Worm (Caenorhabditis elegans): ENCODE results near the gene Y39A1A.3.

The Y39A1A.3 gene

DNA sequence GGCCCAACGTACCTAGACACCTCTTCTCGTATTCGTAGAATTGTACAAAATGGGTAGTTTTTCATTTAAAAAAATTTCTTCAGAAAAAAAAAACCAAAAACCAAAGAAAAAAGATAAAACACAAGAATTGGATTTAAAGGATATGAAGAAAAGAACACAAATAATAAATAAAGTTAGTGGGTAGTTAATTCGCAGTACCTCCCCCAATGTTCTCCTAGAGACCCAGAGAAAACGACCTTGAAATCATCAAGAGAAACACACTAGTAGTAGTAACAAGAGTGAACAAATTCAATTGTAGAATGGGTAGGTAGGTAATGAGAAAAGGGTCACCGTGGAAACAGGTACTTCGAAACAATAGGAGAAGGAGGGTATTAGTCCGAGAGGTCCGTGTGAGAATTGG, 18.5 kb downstream of the Y39A1A.3 start:
- TF ChIP-seq cog-1 (tag; optimal IDR thresholded peaks at IDR 0.05) = no peak
- no peak for TF ChIP-seq T22C8.4 (GFP tag; IDR thresholded peaks at IDR 0.05)
- TF ChIP-seq tab-1 (GFP tag; IDR thresholded peaks at IDR 0.05) = no peak
- TF ChIP-seq ztf-23 (GFP tag; IDR thresholded peaks at IDR 0.05) = no peak
- TF ChIP-seq med-1 (GFP tag; optimal IDR thresholded peaks at IDR 0.05; ENCODE audit: insufficient read depth) = no peak
- no peak for TF ChIP-seq ztf-29 (GFP tag; IDR thresholded peaks at IDR 0.05)
- TF ChIP-seq klf-2 (GFP tag; conservative IDR thresholded peaks at IDR 0.05) = no peak
- no peak for TF ChIP-seq ref-1 (GFP tag; conservative IDR thresholded peaks at IDR 0.05)
- no peak for TF ChIP-seq flt-1 (GFP tag; IDR thresholded peaks at IDR 0.05)

DNA sequence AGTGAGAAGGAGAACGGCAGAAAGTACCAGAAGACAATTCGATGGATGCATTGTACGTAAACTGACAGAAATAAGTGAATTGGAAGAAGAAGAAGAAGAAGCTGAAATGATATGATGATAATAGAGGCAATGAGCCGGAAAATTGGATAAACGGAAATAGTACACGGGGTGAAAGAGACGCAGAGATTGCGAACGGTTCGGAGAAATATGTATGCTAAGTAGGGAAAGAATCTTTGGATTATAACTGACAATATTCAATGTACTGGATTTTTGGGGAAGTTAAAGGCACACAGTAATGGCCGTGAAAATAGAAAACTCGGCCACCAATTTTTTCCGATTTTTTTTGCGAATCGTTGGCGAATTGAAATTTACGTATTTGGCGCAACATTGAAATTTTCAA, 21.0 kb downstream of the Y39A1A.3 start, which contains the start of gene Y45F3A.4:
Gene Y45F3A.4, minus strand, starts transcription at position 101 of the 400 bp plus-strand sequence.
- no peak for TF ChIP-seq flt-1 (GFP tag; IDR thresholded peaks at IDR 0.05)

DNA sequence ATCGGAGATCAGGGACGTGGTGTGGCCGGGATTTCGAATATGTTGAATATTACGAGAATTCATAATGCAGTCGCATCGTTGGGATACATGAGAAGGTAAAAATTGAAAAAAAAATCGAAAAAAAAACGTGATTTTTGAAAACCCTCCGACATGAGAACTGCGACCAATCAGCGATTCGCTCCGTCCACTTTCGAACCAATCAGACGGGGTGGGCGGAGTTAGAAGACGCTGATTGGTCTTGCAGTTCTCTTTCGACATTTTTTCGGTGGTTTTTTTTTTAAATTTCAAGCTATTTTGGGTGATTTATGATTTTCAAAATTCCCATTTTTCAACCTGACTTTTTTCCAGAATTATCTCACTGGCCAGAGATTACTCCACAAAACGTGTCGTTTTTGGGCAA, 27.0 kb downstream of the Y39A1A.3 start:
- no peak for TF ChIP-seq ztf-29 (GFP tag; IDR thresholded peaks at IDR 0.05)
- TF ChIP-seq flt-1 (GFP tag; IDR thresholded peaks at IDR 0.05) = no peak
- no peak for TF ChIP-seq klf-2 (GFP tag; conservative IDR thresholded peaks at IDR 0.05)
- no peak for TF ChIP-seq ztf-23 (GFP tag; IDR thresholded peaks at IDR 0.05)
- no peak for TF ChIP-seq med-1 (GFP tag; optimal IDR thresholded peaks at IDR 0.05; ENCODE audit: insufficient read depth)
- no peak for TF ChIP-seq cog-1 (tag; optimal IDR thresholded peaks at IDR 0.05)
- no peak for TF ChIP-seq T22C8.4 (GFP tag; IDR thresholded peaks at IDR 0.05)
- TF ChIP-seq tab-1 (GFP tag; IDR thresholded peaks at IDR 0.05) = no peak
- TF ChIP-seq ref-1 (GFP tag; conservative IDR thresholded peaks at IDR 0.05) = no peak

DNA sequence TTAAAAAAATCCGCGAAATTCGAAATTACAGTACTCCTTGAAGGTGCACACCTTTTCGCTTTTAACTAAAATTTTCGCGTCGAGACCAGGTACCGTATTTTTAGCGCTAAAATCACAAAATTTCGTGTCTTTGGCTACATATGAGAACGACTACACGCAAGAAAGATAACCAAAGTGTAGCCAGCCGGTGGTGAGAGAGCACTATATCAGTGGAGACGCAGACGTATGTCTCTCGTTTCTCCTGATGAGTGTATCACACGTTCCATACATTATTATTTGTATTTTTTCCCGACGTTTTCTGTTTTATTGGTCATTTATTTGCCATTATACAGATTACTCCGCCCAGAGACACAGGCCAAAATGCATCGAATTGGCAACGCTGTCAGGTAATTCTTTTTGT, 30.4 kb downstream of the Y39A1A.3 start, which contains the start of gene acdh-11:
Gene acdh-11, plus strand, starts transcription at position 333 of the 400 bp plus-strand sequence.
- TF ChIP-seq ref-1 (GFP tag; conservative IDR thresholded peaks at IDR 0.05) (no peak), tab-1 (GFP tag; IDR thresholded peaks at IDR 0.05) (no peak), cog-1 (tag; optimal IDR thresholded peaks at IDR 0.05) (no peak), med-1 (GFP tag; optimal IDR thresholded peaks at IDR 0.05; ENCODE audit: insufficient read depth) (no peak), ztf-29 (GFP tag; IDR thresholded peaks at IDR 0.05) (no peak), flt-1 (GFP tag; IDR thresholded peaks at IDR 0.05) (no peak), T22C8.4 (GFP tag; IDR thresholded peaks at IDR 0.05) (no peak), klf-2 (GFP tag; conservative IDR thresholded peaks at IDR 0.05) (no peak), ztf-23 (GFP tag; IDR thresholded peaks at IDR 0.05) (no peak)

DNA sequence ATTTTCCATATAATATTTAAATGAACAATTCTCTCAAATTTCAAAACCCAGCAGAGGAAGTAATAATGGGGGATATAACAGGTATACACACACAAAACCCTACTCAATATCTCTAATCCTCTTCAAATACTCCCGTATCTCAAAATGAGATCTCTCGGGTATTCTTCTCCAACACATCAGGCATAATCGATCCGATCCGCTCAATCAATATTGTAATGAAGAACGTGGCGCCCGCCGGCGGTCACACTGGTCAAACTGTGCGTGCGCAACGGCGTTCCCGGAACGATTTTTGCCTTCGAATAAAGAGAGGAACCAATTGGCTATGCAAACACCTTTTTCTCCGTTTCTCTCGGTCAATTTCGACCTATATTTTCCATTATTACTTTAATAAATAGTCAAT, 33.7 kb downstream of the Y39A1A.3 start:
- no peak for TF ChIP-seq flt-1 (GFP tag; IDR thresholded peaks at IDR 0.05)
- no peak for TF ChIP-seq med-1 (GFP tag; optimal IDR thresholded peaks at IDR 0.05; ENCODE audit: insufficient read depth)
- peak; percentile 70 for TF ChIP-seq T22C8.4 (GFP tag; IDR thresholded peaks at IDR 0.05)

DNA sequence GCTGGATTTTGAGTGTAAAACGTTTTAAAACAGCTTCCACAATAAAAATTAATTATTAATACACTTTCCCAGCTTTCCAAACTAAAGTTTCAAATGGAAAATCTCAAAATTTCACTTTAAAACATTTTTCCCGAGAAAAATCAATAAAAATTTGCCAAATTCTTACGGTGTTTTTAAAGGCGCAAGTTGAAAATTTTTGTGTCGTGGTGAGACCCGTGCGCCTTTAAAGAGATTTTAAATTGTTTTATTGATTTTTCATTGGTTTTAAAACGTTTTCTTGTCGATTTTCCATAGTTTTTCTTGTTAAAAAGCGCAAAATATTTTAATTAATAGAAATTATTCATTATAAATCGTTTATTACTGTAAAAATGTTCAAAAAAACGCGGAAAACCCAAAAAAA, 34.4 kb downstream of the Y39A1A.3 start, which contains the start of gene Y45F3A.1:
Gene Y45F3A.1, minus strand, starts transcription at position 12 of the 400 bp plus-strand sequence.
- TF ChIP-seq flt-1 (GFP tag; IDR thresholded peaks at IDR 0.05) = no peak
- no peak for TF ChIP-seq ztf-23 (GFP tag; IDR thresholded peaks at IDR 0.05)
- TF ChIP-seq T22C8.4 (GFP tag; IDR thresholded peaks at IDR 0.05) = no peak
- TF ChIP-seq cog-1 (tag; optimal IDR thresholded peaks at IDR 0.05) = no peak
- no peak for TF ChIP-seq tab-1 (GFP tag; IDR thresholded peaks at IDR 0.05)
- TF ChIP-seq ref-1 (GFP tag; conservative IDR thresholded peaks at IDR 0.05) = no peak
- no peak for TF ChIP-seq klf-2 (GFP tag; conservative IDR thresholded peaks at IDR 0.05)
- TF ChIP-seq med-1 (GFP tag; optimal IDR thresholded peaks at IDR 0.05; ENCODE audit: insufficient read depth) = no peak
- no peak for TF ChIP-seq ztf-29 (GFP tag; IDR thresholded peaks at IDR 0.05)

DNA sequence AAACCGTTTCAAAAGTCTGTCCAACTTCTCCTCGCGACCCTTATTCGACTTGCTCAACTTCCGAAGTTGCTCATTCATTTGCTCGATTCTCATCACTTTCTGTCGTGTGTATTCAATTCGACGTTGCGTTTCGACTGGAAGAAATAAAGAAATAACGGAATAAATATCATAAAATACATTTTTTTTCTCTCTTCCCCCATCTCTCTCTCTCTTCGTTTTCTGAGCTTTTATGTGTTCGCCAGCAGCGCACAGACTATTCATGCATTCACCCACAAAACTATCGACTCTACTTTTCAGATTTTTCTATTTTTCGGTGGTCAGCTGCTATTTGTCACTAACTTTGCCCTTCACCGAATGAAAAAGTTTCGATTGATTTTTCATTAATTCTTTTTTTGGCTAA, 36.0 kb downstream of the Y39A1A.3 start, which contains the start of gene rab-30:
Gene rab-30, plus strand, starts transcription at position 301 of the 400 bp plus-strand sequence.
- no peak for TF ChIP-seq T22C8.4 (GFP tag; IDR thresholded peaks at IDR 0.05)
- no peak for TF ChIP-seq cog-1 (tag; optimal IDR thresholded peaks at IDR 0.05)
- TF ChIP-seq ztf-23 (GFP tag; IDR thresholded peaks at IDR 0.05) = no peak

DNA sequence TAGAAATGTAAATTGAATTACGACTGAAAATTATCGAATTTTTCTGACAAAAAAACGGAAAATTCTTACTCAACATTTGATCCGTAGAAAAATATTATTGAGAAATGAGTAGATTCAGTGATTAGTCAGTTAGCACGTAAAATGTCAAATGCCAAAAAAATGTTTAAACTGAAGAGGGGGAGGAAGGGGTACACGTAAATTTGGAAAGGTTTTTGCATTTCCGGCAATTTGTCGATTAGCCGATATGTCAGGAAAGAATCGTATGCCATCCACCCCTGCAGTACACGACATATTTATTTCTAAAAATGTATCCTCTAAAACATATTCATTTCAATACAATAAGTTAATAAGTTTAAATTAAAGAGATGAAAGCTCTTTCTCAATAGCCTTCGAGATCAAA, 38.4 kb downstream of the Y39A1A.3 start, which contains the start of gene T21C12.4:
Gene T21C12.4, minus strand, starts transcription at position 101 of the 400 bp plus-strand sequence.
- TF ChIP-seq tab-1 (GFP tag; IDR thresholded peaks at IDR 0.05) (no peak), ztf-23 (GFP tag; IDR thresholded peaks at IDR 0.05) (no peak), T22C8.4 (GFP tag; IDR thresholded peaks at IDR 0.05) (no peak), cog-1 (tag; optimal IDR thresholded peaks at IDR 0.05) (no peak), ztf-29 (GFP tag; IDR thresholded peaks at IDR 0.05) (no peak), klf-2 (GFP tag; conservative IDR thresholded peaks at IDR 0.05) (no peak), ref-1 (GFP tag; conservative IDR thresholded peaks at IDR 0.05) (no peak), med-1 (GFP tag; optimal IDR thresholded peaks at IDR 0.05; ENCODE audit: insufficient read depth) (no peak), flt-1 (GFP tag; IDR thresholded peaks at IDR 0.05) (no peak)

DNA sequence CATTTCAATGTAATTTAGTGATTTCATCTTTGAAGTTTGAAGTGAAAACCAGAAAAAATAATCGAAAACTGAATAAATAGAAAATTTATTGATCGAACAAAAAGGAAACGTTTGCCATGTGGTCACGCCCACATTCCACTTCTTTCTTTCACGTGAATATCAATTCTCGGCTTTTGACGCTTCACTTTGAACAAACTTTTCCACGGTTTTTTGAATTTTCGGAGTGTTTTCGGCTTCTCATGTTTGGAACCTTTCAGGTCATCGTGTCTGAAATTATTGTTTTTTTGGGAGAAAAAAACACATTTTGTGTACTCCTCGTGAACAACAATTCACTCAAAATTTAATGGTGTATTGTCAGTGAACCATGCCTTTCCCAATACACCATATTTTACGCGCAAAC, 43.4 kb downstream of the Y39A1A.3 start, which contains the start of gene T21C12.8:
Gene T21C12.8, minus strand, starts transcription at position 101 of the 400 bp plus-strand sequence.
- TF ChIP-seq ztf-29 (GFP tag; IDR thresholded peaks at IDR 0.05) (no peak), T22C8.4 (GFP tag; IDR thresholded peaks at IDR 0.05) (no peak), tab-1 (GFP tag; IDR thresholded peaks at IDR 0.05) (no peak), ref-1 (GFP tag; conservative IDR thresholded peaks at IDR 0.05) (no peak), ztf-23 (GFP tag; IDR thresholded peaks at IDR 0.05) (no peak), flt-1 (GFP tag; IDR thresholded peaks at IDR 0.05) (no peak), klf-2 (GFP tag; conservative IDR thresholded peaks at IDR 0.05) (no peak), med-1 (GFP tag; optimal IDR thresholded peaks at IDR 0.05; ENCODE audit: insufficient read depth) (no peak), cog-1 (tag; optimal IDR thresholded peaks at IDR 0.05) (no peak)
